Fruit fly (Drosophila melanogaster): Measurements from ENCODE around the gene tub.

The tub gene

dm6 chr3R:4402884-4403705 is 15.6 kb downstream of the tub start, which contains the start of gene lost (continued):
- TF ChIP-seq CG11294 (GFP tag; IDR thresholded peaks at IDR 0.05): no peak
- no peak for TF ChIP-seq CG3032 (tag; optimal IDR thresholded peaks at IDR 0.05)
- TF ChIP-seq Eip75B (GFP tag; optimal IDR thresholded peaks at IDR 0.05): no peak
- no peak for TF ChIP-seq Hr38 (GFP tag; optimal IDR thresholded peaks at IDR 0.05)
- TF ChIP-seq CG16779 (tag; optimal IDR thresholded peaks at IDR 0.05): peak; percentile 7
- TF ChIP-seq Eip93F (GFP tag; optimal IDR thresholded peaks at IDR 0.05): peak; percentile 15
- TF ChIP-seq CG8632 (GFP tag; optimal IDR thresholded peaks at IDR 0.05): no peak
- TF ChIP-seq pdm3 (GFP tag; optimal IDR thresholded peaks at IDR 0.05): no peak
- TF ChIP-seq lz (GFP tag; optimal IDR thresholded peaks at IDR 0.05): peak; percentile 35
- TF ChIP-seq svp (GFP tag): peak; percentile 92
- TF ChIP-seq CG4318 (GFP tag; optimal IDR thresholded peaks at IDR 0.05): no peak
- peak; percentile 7 for TF ChIP-seq CG9139 (GFP tag; optimal IDR thresholded peaks at IDR 0.05)
- TF ChIP-seq Eip78C (GFP tag): peak; percentile 65
- TF ChIP-seq ss (GFP tag; optimal IDR thresholded peaks at IDR 0.05): no peak
- TF ChIP-seq Gug (GFP tag; IDR thresholded peaks at IDR 0.05): no peak
- no peak for TF ChIP-seq net (GFP tag; optimal IDR thresholded peaks at IDR 0.05)
- TF ChIP-seq CG7368 (GFP tag; optimal IDR thresholded peaks at IDR 0.05): no peak

- TF ChIP-seq ss (GFP tag; optimal IDR thresholded peaks at IDR 0.05) (peak; percentile 29 to 36), Hr39 (GFP tag; optimal IDR thresholded peaks at IDR 0.05) (no peak), fd59A (GFP tag; optimal IDR thresholded peaks at IDR 0.05) (no peak), Met (GFP tag; optimal IDR thresholded peaks at IDR 0.05) (no peak), CG31627 (GFP tag; optimal IDR thresholded peaks at IDR 0.05) (peak; percentile 47), Lpt (GFP tag; optimal IDR thresholded peaks at IDR 0.05) (no peak), Sox14 (GFP tag; optimal IDR thresholded peaks at IDR 0.05) (peak; percentile 29), Sox102F (GFP tag; optimal IDR thresholded peaks at IDR 0.05) (no peak), CG11902 (GFP tag; optimal IDR thresholded peaks at IDR 0.05) (peak; percentile 9), svp (GFP tag) (peak; percentile 92), Eip78C (GFP tag) (peak; percentile 86), CG6276 (GFP tag; optimal IDR thresholded peaks at IDR 0.05) (peak; percentile 26), CG4318 (GFP tag; optimal IDR thresholded peaks at IDR 0.05) (no peak), OdsH (GFP tag; optimal IDR thresholded peaks at IDR 0.05) (peak; percentile 41), Blimp-1 (GFP tag; optimal IDR thresholded peaks at IDR 0.05) (peak; percentile 94), acj6 (GFP tag; optimal IDR thresholded peaks at IDR 0.05) (peak; percentile 40), net (GFP tag; optimal IDR thresholded peaks at IDR 0.05) (peak; percentile 49), eg (GFP tag; IDR thresholded peaks at IDR 0.05) (peak; percentile 35), Ets96B (tag; optimal IDR thresholded peaks at IDR 0.05) (peak; percentile 0), Ets21C (GFP tag; optimal IDR thresholded peaks at IDR 0.05) (peak; percentile 45), Hr38 (GFP tag; optimal IDR thresholded peaks at IDR 0.05) (no peak), CG6854 (GFP tag; optimal IDR thresholded peaks at IDR 0.05) (peak; percentile 2), CG10669 (GFP tag; optimal IDR thresholded peaks at IDR 0.05) (no peak), pdm3 (GFP tag; optimal IDR thresholded peaks at IDR 0.05) (peak; percentile 59), Smox (GFP tag; optimal IDR thresholded peaks at IDR 0.05) (peak; percentile 47), CG11294 (GFP tag; IDR thresholded peaks at IDR 0.05) (no peak), CG11762 (GFP tag; optimal IDR thresholded peaks at IDR 0.05; ENCODE audit: insufficient read depth) (peak; percentile 25), CG3919 (GFP tag; optimal IDR thresholded peaks at IDR 0.05) (peak; percentile 51), cyc (GFP tag; optimal IDR thresholded peaks at IDR 0.05) (peak; percentile 43), CG16779 (tag; optimal IDR thresholded peaks at IDR 0.05) (no peak), fd85E (GFP tag; optimal IDR thresholded peaks at IDR 0.05) (no peak), CG7368 (GFP tag; optimal IDR thresholded peaks at IDR 0.05) (peak; percentile 55), vri (GFP tag; optimal IDR thresholded peaks at IDR 0.05) (peak; percentile 95), Sox15 (GFP tag; optimal IDR thresholded peaks at IDR 0.05) (no peak), esn (GFP tag; optimal IDR thresholded peaks at IDR 0.05) (peak; percentile 66), topi (GFP tag; optimal IDR thresholded peaks at IDR 0.05) (peak; percentile 49), CG6792 (GFP tag; optimal IDR thresholded peaks at IDR 0.05) (peak; percentile 49), Eip93F (GFP tag; optimal IDR thresholded peaks at IDR 0.05) (peak; percentile 19), CG8119 (GFP tag; IDR thresholded peaks at IDR 0.05) (no peak), CG9139 (GFP tag; optimal IDR thresholded peaks at IDR 0.05) (no peak), salr (GFP tag; optimal IDR thresholded peaks at IDR 0.05) (peak; percentile 1 to 43)
Measured at dm6 chr3R:4403706-4404392, 16.3 kb downstream of the tub start.
